Fruit fly (Drosophila melanogaster): ENCODE results near the gene sowah.
A peak's percentile ranks its signal among the peaks of the same experiment; 100 is the strongest.

sowah gene

dm6 chr3L:12490418-12491035, 81.8 kb downstream of the sowah start, which contains the start of gene CG10660 (continued):
- TF ChIP-seq Opbp (GFP tag; IDR thresholded peaks at IDR 0.05; ENCODE audit: partially characterized antibody) (no peak), nerfin-1 (tag; optimal IDR thresholded peaks at IDR 0.05) (peak; percentile 70), CG30431 (GFP tag; optimal IDR thresholded peaks at IDR 0.05) (peak; percentile 73), esg (GFP tag; conservative IDR thresholded peaks at IDR 0.05) (peak; percentile 84), ERR (GFP tag; optimal IDR thresholded peaks at IDR 0.05) (peak; percentile 10), unpg (GFP tag; optimal IDR thresholded peaks at IDR 0.05) (peak; percentile 94), her (GFP tag; optimal IDR thresholded peaks at IDR 0.05) (peak; percentile 41), Blimp-1 (GFP tag; optimal IDR thresholded peaks at IDR 0.05) (peak; percentile 90), chn (GFP tag; optimal IDR thresholded peaks at IDR 0.05) (peak; percentile 67), CG18619 (GFP tag; optimal IDR thresholded peaks at IDR 0.05) (peak; percentile 84), Trl (optimal IDR thresholded peaks at IDR 0.05) (peak in 1 of 2 experiments; percentile 15), Trl (GFP tag; optimal IDR thresholded peaks at IDR 0.05) (peak; percentile 25), eyg (GFP tag; optimal IDR thresholded peaks at IDR 0.05) (peak; percentile 57), CG8924 (tag; optimal IDR thresholded peaks at IDR 0.05) (peak; percentile 93), CG34422 (GFP tag; IDR thresholded peaks at IDR 0.05) (peak; percentile 91), knrl (GFP tag; IDR thresholded peaks at IDR 0.05; ENCODE audit: partially characterized antibody) (no peak), CG9215 (GFP tag; IDR thresholded peaks at IDR 0.05) (peak; percentile 46; the same call in 1 of the 2 replicates), CG3847 (GFP tag; IDR thresholded peaks at IDR 0.05) (peak; percentile 72), CG18599 (GFP tag; optimal IDR thresholded peaks at IDR 0.05) (peak; percentile 88), Taf1 (GFP tag; IDR thresholded peaks at IDR 0.05) (peak; percentile 45; the same call in 1 of the 2 replicates), gro (GFP tag; optimal IDR thresholded peaks at IDR 0.05) (no peak), dati (GFP tag; IDR thresholded peaks at IDR 0.05) (peak; percentile 50; the same call in 1 of the 2 replicates), dpn (GFP tag; optimal IDR thresholded peaks at IDR 0.05) (peak; percentile 72 to 87), lab (GFP tag; optimal IDR thresholded peaks at IDR 0.05) (peak; percentile 91), sob (GFP tag; IDR thresholded peaks at IDR 0.05) (peak; percentile 74), CG10565 (GFP tag; optimal IDR thresholded peaks at IDR 0.05) (peak; percentile 50), Myb (GFP tag; optimal IDR thresholded peaks at IDR 0.05) (peak; percentile 36), CG2116 (GFP tag; optimal IDR thresholded peaks at IDR 0.05) (peak; percentile 54), lmd (GFP tag; IDR thresholded peaks at IDR 0.05) (peak; percentile 83), ato (GFP tag; IDR thresholded peaks at IDR 0.05; ENCODE audit: partially characterized antibody) (no peak), Mrtf (GFP tag; IDR thresholded peaks at IDR 0.05) (peak; percentile 86), CG3838 (GFP tag; optimal IDR thresholded peaks at IDR 0.05) (peak; percentile 57), Ssrp (tag; optimal IDR thresholded peaks at IDR 0.05) (peak; percentile 85), CG3407 (GFP tag; optimal IDR thresholded peaks at IDR 0.05) (peak; percentile 82), NC2β (GFP tag; optimal IDR thresholded peaks at IDR 0.05) (peak; percentile 67), usp (GFP tag; optimal IDR thresholded peaks at IDR 0.05) (no peak), Tbp (GFP tag; optimal IDR thresholded peaks at IDR 0.05) (no peak), CkIIα-i1 (GFP tag; IDR thresholded peaks at IDR 0.05) (peak; percentile 19; the same call in 1 of the 2 replicates), CG11456 (GFP tag; IDR thresholded peaks at IDR 0.05) (peak; percentile 75), Hmx (GFP tag; optimal IDR thresholded peaks at IDR 0.05) (peak; percentile 1), Sry-δ (GFP tag; optimal IDR thresholded peaks at IDR 0.05) (peak; percentile 8), crp (GFP tag; optimal IDR thresholded peaks at IDR 0.05) (peak in 1 of 2 experiments; percentile 15), hb (GFP tag; IDR thresholded peaks at IDR 0.05; ENCODE audit: partially characterized antibody) (no peak), salm (tag; optimal IDR thresholded peaks at IDR 0.05) (peak; percentile 90), hbn (GFP tag; IDR thresholded peaks at IDR 0.05; ENCODE audit: partially characterized antibody) (no peak), Bteb2 (GFP tag; optimal IDR thresholded peaks at IDR 0.05) (peak; percentile 61), crol (GFP tag; IDR thresholded peaks at IDR 0.05) (no peak), br (optimal IDR thresholded peaks at IDR 0.05) (no peak), CG15696 (tag; optimal IDR thresholded peaks at IDR 0.05) (peak; percentile 12), CG4282 (GFP tag; optimal IDR thresholded peaks at IDR 0.05) (no peak)
